Worm (Caenorhabditis elegans) whole organism, late embryonic: ENCODE data around the gene dars-1.

Source experiments
- ama-1 ChIP-seq: fragments of 150-350 bp; optimal IDR thresholded peaks from 2 replicates; lab custom pipeline; 2014
- elt-2 ChIP-seq: sonication (generic microtip); optimal IDR thresholded peaks from 2 replicates; lab custom pipeline; 2016; ENCODE audit warnings: missing genetic modification reagents, missing genetic modification characterization, missing compliant biosample characterization
- tbx-2 ChIP-seq: sonication (generic microtip); optimal IDR thresholded peaks from 2 replicates; lab custom pipeline; 2016; ENCODE audit warnings: missing genetic modification characterization, missing compliant biosample characterization

DNA sequence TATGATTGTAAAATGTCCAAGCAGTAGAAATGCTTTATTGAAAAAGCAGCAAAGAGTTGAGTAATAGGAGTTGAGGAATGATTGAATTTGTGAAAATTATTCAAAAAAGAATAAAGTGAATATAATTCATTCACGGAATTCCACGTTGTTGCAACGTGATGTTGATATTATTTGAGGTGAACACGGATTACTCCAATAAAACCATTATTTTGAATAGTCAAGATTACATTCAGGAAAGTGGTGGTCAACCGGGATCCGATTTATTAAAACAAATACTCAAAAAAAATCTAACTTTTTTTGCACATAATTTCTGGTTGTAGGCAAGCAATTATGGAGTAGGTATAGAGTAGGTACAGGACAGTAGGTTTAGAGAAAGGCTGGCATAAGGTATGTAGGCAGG, 5.6 kb downstream of the dars-1 start, which contains the start of gene bre-3:
- TF ChIP-seq ama-1 (lab: Kevin White, UChicago) = no peak
- no peak for TF ChIP-seq tbx-2
- TF ChIP-seq elt-2 (tag; lab: Kevin White, UChicago) = no peak
